Fruit fly (Drosophila melanogaster): ENCODE data around the gene Ir100a.

DNA sequence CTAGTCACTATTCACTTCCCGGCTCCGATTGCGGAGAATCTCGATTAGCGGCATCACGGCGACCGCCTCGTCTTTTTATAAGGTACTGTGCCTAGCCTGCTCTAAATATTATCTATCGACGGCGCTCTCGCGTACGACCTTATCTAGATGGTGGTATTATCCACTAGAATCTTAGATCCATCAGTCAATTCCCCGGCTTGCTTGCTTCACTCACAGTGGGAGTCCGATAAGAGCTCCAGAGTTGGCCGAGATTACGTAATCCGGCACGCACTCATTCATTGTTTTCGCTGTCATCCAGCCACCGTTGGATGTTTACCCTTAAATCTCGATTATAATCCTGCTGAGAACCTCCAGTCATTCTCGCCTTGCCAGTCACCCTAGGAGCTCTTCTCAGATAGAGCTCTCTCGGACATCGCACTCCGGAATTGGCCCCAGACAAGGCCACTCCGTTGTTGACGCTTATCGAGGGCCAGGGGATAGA lies 39.2 kb upstream of the Ir100a start, which contains the start of gene Smvt:
- TF ChIP-seq insv (optimal IDR thresholded peaks at IDR 0.05): no peak
- no peak for TF ChIP-seq psq (optimal IDR thresholded peaks at IDR 0.05)
- TF ChIP-seq Sin3A (optimal IDR thresholded peaks at IDR 0.05): no peak
- no peak for TF ChIP-seq Myc (optimal IDR thresholded peaks at IDR 0.05)
- no peak for TF ChIP-seq h (optimal IDR thresholded peaks at IDR 0.05)
- no peak for TF ChIP-seq ttk (optimal IDR thresholded peaks at IDR 0.05)
